Fruit fly (Drosophila melanogaster) whole organism, embryonic: ENCODE results near the gene Prp18.

ENCODE experiments used
- Ada2b ChIP-seq: fragments of 200-800 bp; sonication (Bioruptor generic); IDR thresholded peaks from 2 replicates; pipeline ENCODE4 v1.3.6; 2022; ENCODE audit warnings: missing biosample characterization, missing genetic modification characterization
- B-H2 ChIP-seq: fragments of 200-800 bp; sonication (Bioruptor generic); optimal IDR thresholded peaks from 2 replicates; lab custom pipeline; 2018; ENCODE audit warnings: missing biosample characterization, mild to moderate bottlenecking, missing genetic modification characterization
- Bgb ChIP-seq: fragments of 200-800 bp; sonication (Bioruptor generic); IDR thresholded peaks from 2 replicates; pipeline ENCODE4 v1.3.6; 2022; ENCODE audit warnings: missing biosample characterization, missing genetic modification characterization; ENCODE audit not compliant: partially characterized antibody
- CG10959 ChIP-seq: fragments of 200-800 bp; sonication (Bioruptor generic); IDR thresholded peaks from 2 replicates; pipeline ENCODE4 v1.3.6; 2022; ENCODE audit warnings: missing biosample characterization, missing genetic modification characterization
- CG11398 ChIP-seq: fragments of 200-800 bp; sonication (Bioruptor generic); optimal IDR thresholded peaks from 2 replicates; lab custom pipeline; 2016; ENCODE audit warnings: missing biosample characterization, missing genetic modification characterization
- CG12236 ChIP-seq: fragments of 200-800 bp; sonication (Bioruptor generic); optimal IDR thresholded peaks from 2 replicates; lab custom pipeline; 2016; ENCODE audit warnings: missing biosample characterization, missing genetic modification characterization
- CG15011 ChIP-seq: fragments of 200-800 bp; sonication (Bioruptor generic); optimal IDR thresholded peaks from 3 replicates; lab custom pipeline; 2018; ENCODE audit warnings: missing biosample characterization, mild to moderate bottlenecking, missing genetic modification characterization
- CG1603 ChIP-seq: fragments of 200-800 bp; sonication (Bioruptor generic); optimal IDR thresholded peaks from 2 replicates; lab custom pipeline; 2019; ENCODE audit warnings: missing biosample characterization, mild to moderate bottlenecking, missing genetic modification characterization, moderate library complexity
- CG2129 ChIP-seq: fragments of 200-800 bp; sonication (Bioruptor generic); IDR thresholded peaks from 2 replicates; pipeline ENCODE4 v1.3.6; 2022; ENCODE audit warnings: missing biosample characterization, missing genetic modification characterization; ENCODE audit not compliant: partially characterized antibody
- CG2875 ChIP-seq: fragments of 200-800 bp; sonication (Bioruptor generic); optimal IDR thresholded peaks from 2 replicates; lab custom pipeline; 2017; ENCODE audit warnings: missing biosample characterization, mild to moderate bottlenecking, missing genetic modification characterization, missing genetic modification reagents
- CG31441 ChIP-seq: fragments of 200-800 bp; sonication (Bioruptor generic); IDR thresholded peaks from 2 replicates; pipeline ENCODE4 v1.3.6; 2022; ENCODE audit warnings: missing biosample characterization, missing genetic modification characterization
- CG32772 ChIP-seq: fragments of 200-800 bp; sonication (Bioruptor generic); IDR thresholded peaks from 2 replicates; pipeline ENCODE4 v1.3.6; 2022; ENCODE audit warnings: missing biosample characterization, missing genetic modification characterization
- CG3847 ChIP-seq: fragments of 200-800 bp; sonication (Bioruptor generic); IDR thresholded peaks from 2 replicates; pipeline ENCODE4 v1.3.6; 2022; ENCODE audit warnings: missing biosample characterization, missing genetic modification characterization
- CG4328 ChIP-seq: fragments of 200-800 bp; sonication (Bioruptor generic); optimal IDR thresholded peaks from 3 replicates; lab custom pipeline; 2017; ENCODE audit warnings: missing biosample characterization, missing genetic modification reagents, missing genetic modification characterization
- CG7556 ChIP-seq: fragments of 200-800 bp; sonication (Bioruptor generic); optimal IDR thresholded peaks from 2 replicates; lab custom pipeline; 2017; ENCODE audit warnings: missing biosample characterization, mild to moderate bottlenecking, missing genetic modification characterization
- CG7839 ChIP-seq: fragments of 200-800 bp; sonication (Bioruptor generic); optimal IDR thresholded peaks from 3 replicates; lab custom pipeline; 2018; ENCODE audit warnings: missing biosample characterization, mild to moderate bottlenecking, missing genetic modification characterization, moderate library complexity
- CG8388 ChIP-seq: fragments of 200-800 bp; sonication (Bioruptor generic); optimal IDR thresholded peaks from 2 replicates; lab custom pipeline; 2019; ENCODE audit warnings: missing biosample characterization, mild to moderate bottlenecking, missing genetic modification characterization, moderate library complexity
- CG9876 ChIP-seq: fragments of 200-800 bp; sonication (Bioruptor generic); optimal IDR thresholded peaks from 2 replicates; lab custom pipeline; 2016; ENCODE audit warnings: missing biosample characterization, missing genetic modification characterization
- Dip2 ChIP-seq: fragments of 200-800 bp; sonication (Bioruptor generic); IDR thresholded peaks from 2 replicates; pipeline ENCODE4 v1.3.6; 2022; ENCODE audit warnings: missing biosample characterization, missing genetic modification characterization
- Dll ChIP-seq: fragments of 200-800 bp; sonication (Bioruptor generic); IDR thresholded peaks from 4 replicates; pipeline ENCODE4 v1.3.6; 2022; ENCODE audit warnings: missing biosample characterization, missing genetic modification characterization; ENCODE audit not compliant: partially characterized antibody
- Drgx ChIP-seq: fragments of 200-800 bp; sonication (Bioruptor generic); IDR thresholded peaks from 2 replicates; pipeline ENCODE4 v1.3.6; 2022; ENCODE audit warnings: missing biosample characterization, missing genetic modification characterization
- Hand ChIP-seq: fragments of 200-800 bp; sonication (Bioruptor generic); optimal IDR thresholded peaks from 2 replicates; lab custom pipeline; 2017; ENCODE audit warnings: mild to moderate bottlenecking, missing biosample characterization, missing genetic modification reagents, missing genetic modification characterization
- Hsf ChIP-seq: fragments of 200-800 bp; sonication (Bioruptor generic); optimal IDR thresholded peaks from 3 replicates; lab custom pipeline; 2016; ENCODE audit warnings: missing biosample characterization, missing genetic modification characterization
- Lpt ChIP-seq: fragments of >200 bp; optimal IDR thresholded peaks from 2 replicates; lab custom pipeline; 2018; ENCODE audit warnings: missing biosample characterization, missing genetic modification characterization
- NC2β ChIP-seq: fragments of 200-800 bp; sonication (Bioruptor generic); optimal IDR thresholded peaks from 2 replicates; lab custom pipeline; 2016; ENCODE audit warnings: missing biosample characterization, missing genetic modification characterization
- NFAT ChIP-seq: fragments of 200-800 bp; sonication (Bioruptor generic); IDR thresholded peaks from 2 replicates; pipeline ENCODE4 v1.3.6; 2022; ENCODE audit warnings: missing biosample characterization, missing genetic modification characterization
- Nf-YC ChIP-seq: fragments of 200-800 bp; optimal IDR thresholded peaks from 3 replicates; lab custom pipeline; 2019; ENCODE audit warnings: missing biosample characterization, mild to moderate bottlenecking, missing genetic modification characterization, moderate library complexity
- Optix ChIP-seq: fragments of 200-800 bp; sonication (Bioruptor generic); IDR thresholded peaks from 3 replicates; pipeline ENCODE4 v1.3.6; 2022; ENCODE audit warnings: missing biosample characterization, missing genetic modification characterization
- PHDP ChIP-seq: fragments of 200-800 bp; sonication (Bioruptor generic); optimal IDR thresholded peaks from 3 replicates; lab custom pipeline; 2018; ENCODE audit warnings: missing biosample characterization, mild to moderate bottlenecking, missing genetic modification characterization, moderate library complexity
- Rx ChIP-seq: fragments of 200-800 bp; sonication (Bioruptor generic); IDR thresholded peaks from 2 replicates; pipeline ENCODE4 v1.3.6; 2022; ENCODE audit warnings: missing biosample characterization, missing genetic modification characterization
- ase ChIP-seq: fragments of 200-800 bp; sonication (Bioruptor generic); IDR thresholded peaks from 3 replicates; pipeline ENCODE4 v1.3.6; 2022; ENCODE audit warnings: missing biosample characterization, missing genetic modification characterization
- ash1 ChIP-seq: fragments of 200-800 bp; sonication (Bioruptor generic); optimal IDR thresholded peaks from 2 replicates; lab custom pipeline; 2018; ENCODE audit warnings: missing biosample characterization, mild to moderate bottlenecking, missing genetic modification characterization
- chif ChIP-seq, 2 experiments: fragments of 200-800 bp; sonication (Bioruptor generic); optimal IDR thresholded peaks; 3 replicates each; lab custom pipeline; 2016; ENCODE audit warnings: missing biosample characterization in 2 of 2, missing genetic modification characterization in 2 of 2
- chinmo ChIP-seq: fragments of 200-800 bp; sonication (Bioruptor generic); IDR thresholded peaks from 4 replicates; pipeline ENCODE4 v1.3.6; 2022; ENCODE audit warnings: missing biosample characterization, missing genetic modification characterization; ENCODE audit not compliant: partially characterized antibody
- crp ChIP-seq, 2 experiments: fragments of 200-800 bp; sonication (Bioruptor generic); optimal IDR thresholded peaks; 2 replicates in 1 of 2; 3 replicates in 1 of 2; lab custom pipeline; 2017; ENCODE audit warnings: missing biosample characterization in 2 of 2, missing genetic modification characterization in 2 of 2, mild to moderate bottlenecking in 1 of 2, moderate library complexity in 1 of 2
- dysf ChIP-seq: fragments of 200-800 bp; sonication (Bioruptor generic); IDR thresholded peaks from 3 replicates; pipeline ENCODE4 v1.3.6; 2022; ENCODE audit warnings: missing biosample characterization, missing genetic modification characterization
- fru ChIP-seq: fragments of >200 bp; optimal IDR thresholded peaks from 2 replicates; lab custom pipeline; 2017
- mld ChIP-seq: fragments of 200-800 bp; sonication (Bioruptor generic); IDR thresholded peaks from 3 replicates; pipeline ENCODE4 v1.3.6; 2022; ENCODE audit warnings: missing biosample characterization, missing genetic modification characterization; ENCODE audit not compliant: partially characterized antibody
- onecut ChIP-seq: fragments of 200-800 bp; sonication (Bioruptor generic); IDR thresholded peaks from 2 replicates; pipeline ENCODE4 v1.3.6; 2022; ENCODE audit warnings: missing biosample characterization, missing genetic modification characterization
- pan ChIP-seq, 4 experiments: fragments of >200 bp in 3 of 4; fragments of 200-800 bp in 1 of 4; sonication (Bioruptor generic) in 1 of 4; optimal IDR thresholded peaks in 3 of 4; IDR thresholded peaks in 1 of 4; 2 replicates each; pipeline versions ENCODE4 v1.3.6 to Lab custom; 2017 to 2022; ENCODE audit warnings: missing biosample characterization in 2 of 4, missing genetic modification characterization in 2 of 4, mixed read lengths in 1 of 4
- peb ChIP-seq: fragments of 200-800 bp; sonication (Bioruptor generic); IDR thresholded peaks from 2 replicates; pipeline ENCODE4 v1.3.6; 2022; ENCODE audit warnings: missing biosample characterization, missing genetic modification characterization
- ranshi ChIP-seq: fragments of 200-800 bp; sonication (Bioruptor generic); IDR thresholded peaks from 2 replicates; pipeline ENCODE4 v1.3.6; 2022; ENCODE audit warnings: missing biosample characterization, missing genetic modification characterization
- sc ChIP-seq, 3 experiments: fragments of >200 bp in 2 of 3; fragments of 200-800 bp in 1 of 3; sonication (Bioruptor generic) in 1 of 3; optimal IDR thresholded peaks; 2 replicates in 2 of 3; 3 replicates in 1 of 3; lab custom pipeline; 2017; ENCODE audit warnings: mild to moderate bottlenecking in 1 of 3, missing biosample characterization in 1 of 3, missing genetic modification characterization in 1 of 3, missing genetic modification reagents in 1 of 3
- sd ChIP-seq: fragments of 200-800 bp; sonication (Bioruptor generic); optimal IDR thresholded peaks from 3 replicates; lab custom pipeline; 2018; ENCODE audit warnings: missing biosample characterization, mild to moderate bottlenecking, missing genetic modification characterization, moderate library complexity
- sr ChIP-seq: fragments of 200-800 bp; sonication (Bioruptor generic); IDR thresholded peaks from 3 replicates; pipeline ENCODE4 v1.3.6; 2022; ENCODE audit warnings: missing biosample characterization, missing genetic modification characterization
- tgo ChIP-seq: fragments of 200-800 bp; sonication (Bioruptor generic); IDR thresholded peaks from 3 replicates; pipeline ENCODE4 v1.3.6; 2022; ENCODE audit warnings: missing biosample characterization, missing genetic modification characterization
- usp ChIP-seq: fragments of >200 bp; optimal IDR thresholded peaks from 2 replicates; lab custom pipeline; 2017; ENCODE audit warnings: missing biosample characterization, missing genetic modification characterization
- yki ChIP-seq: fragments of >200 bp; optimal IDR thresholded peaks from 3 replicates; lab custom pipeline; 2018
- zen ChIP-seq: fragments of 200-800 bp; sonication (Bioruptor generic); optimal IDR thresholded peaks from 3 replicates; lab custom pipeline; 2018; ENCODE audit warnings: missing biosample characterization, mild to moderate bottlenecking, missing genetic modification characterization, moderate library complexity

The Prp18 gene

dm6 chr3R:18983614-18984185 is 47.4 kb downstream of the Prp18 start, which contains the start of the genes snRNP-U1-C and gukh (continued):
- TF ChIP-seq CG3847 (GFP tag; lab: Robert Waterston, UW) (peak; percentile 91), CG7839 (tag; lab: Kevin White, UChicago) (peak; percentile 82), CG2129 (peak; percentile 70; the same call in 1 of the 2 replicates), NFAT (peak; percentile 77), Optix (peak; percentile 86), chinmo (GFP tag; lab: Robert Waterston, UW) (peak; percentile 53; the same call in 1 of the 4 replicates), sd (tag; lab: Kevin White, UChicago) (peak; percentile 66), CG31441 (GFP tag; lab: Robert Waterston, UW) (peak; percentile 86), Lpt (GFP tag; lab: Kevin White, UChicago) (no peak), zen (tag; lab: Kevin White, UChicago) (peak; percentile 67), CG32772 (peak; percentile 60; the same call in 1 of the 2 replicates), peb (GFP tag; lab: Robert Waterston, UW) (peak; percentile 40), CG9876 (GFP tag; lab: Kevin White, UChicago) (no peak), Dll (GFP tag; lab: Robert Waterston, UW) (peak; percentile 84), CG15011 (peak; percentile 57), CG4328 (peak; percentile 62), sc (optimal IDR thresholded peaks at IDR 0.05; lab: Kevin White, UChicago) (no peak), sc (GFP tag; optimal IDR thresholded peaks at IDR 0.05; lab: Kevin White, UChicago) (peak; percentile 46), Rx (GFP tag; lab: Robert Waterston, UW) (peak; percentile 48), onecut (peak; percentile 67), Dip2 (no peak), Hand (GFP tag; lab: Kevin White, UChicago) (peak; percentile 56), CG11398 (no peak), ash1 (no peak), CG8388 (GFP tag; lab: Kevin White, UChicago) (peak; percentile 76), CG1603 (tag; lab: Kevin White, UChicago) (peak; percentile 90), ranshi (peak; percentile 78), crp (GFP tag; optimal IDR thresholded peaks at IDR 0.05; lab: Kevin White, UChicago) (peak in 1 of 2 experiments; percentile 58), NC2β (GFP tag; lab: Kevin White, UChicago) (peak; percentile 38), CG10959 (GFP tag; lab: Robert Waterston, UW) (peak; percentile 56; the same call in 1 of the 2 replicates), CG12236 (GFP tag; lab: Kevin White, UChicago) (no peak), Drgx (GFP tag; lab: Robert Waterston, UW) (peak; percentile 75), PHDP (peak; percentile 90), CG2875 (GFP tag; lab: Kevin White, UChicago) (peak; percentile 66), sr (no peak; the same call in 1 of the 3 replicates), tgo (peak; percentile 85; the same call in 2 of the 3 replicates), fru (no peak), yki (lab: Kevin White, UChicago) (no peak), Bgb (GFP tag; lab: Robert Waterston, UW) (peak; percentile 66), pan (optimal IDR thresholded peaks at IDR 0.05; lab: Kevin White, UChicago) (no peak), pan (GFP tag; optimal IDR thresholded peaks at IDR 0.05 in 1 of 2, IDR thresholded peaks at IDR 0.05 in 1 of 2) (peak in 1 of 2 experiments; percentile 86), chif (GFP tag; optimal IDR thresholded peaks at IDR 0.05; lab: Kevin White, UChicago) (peak in 1 of 2 experiments; percentile 40), ase (GFP tag; lab: Robert Waterston, UW) (peak; percentile 81), dysf (GFP tag; lab: Robert Waterston, UW) (peak; percentile 84), B-H2 (GFP tag; lab: Kevin White, UChicago) (peak; percentile 87), Nf-YC (peak; percentile 74), mld (no peak), Hsf (peak; percentile 68), Ada2b (GFP tag; lab: Robert Waterston, UW) (peak; percentile 87), CG7556 (GFP tag; lab: Kevin White, UChicago) (peak; percentile 77), usp (no peak)
